Worm (Caenorhabditis elegans): ENCODE data around the gene T23B12.11.
A peak's percentile ranks its signal among the peaks of the same experiment; 100 is the strongest.

Gene T23B12.11

DNA sequence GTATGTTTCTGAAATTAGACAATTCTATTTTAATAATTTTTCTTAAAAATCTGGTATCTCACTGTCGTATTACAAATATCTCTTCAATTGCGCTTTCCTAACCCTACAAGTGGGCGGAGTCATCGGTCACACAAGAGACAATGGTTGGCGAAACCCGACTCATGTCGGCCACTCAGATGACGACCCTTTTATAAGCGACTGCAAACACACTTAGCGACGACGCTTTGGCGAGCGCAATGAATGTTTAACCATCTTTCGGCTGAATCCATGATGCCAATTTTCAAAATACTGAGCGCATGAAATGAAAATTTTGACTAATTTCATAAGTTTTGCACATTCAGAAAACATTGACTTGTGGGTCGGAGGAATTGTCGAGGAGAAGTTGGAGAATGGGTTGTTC is 45.2 kb downstream of the T23B12.11 start (continued):
- TF ChIP-seq ref-2 (tag; optimal IDR thresholded peaks at IDR 0.05), result peak; percentile 98
- TF ChIP-seq ceh-6 (GFP tag; optimal IDR thresholded peaks at IDR 0.05), result peak; percentile 99
- TF ChIP-seq unc-3 (GFP tag; conservative IDR thresholded peaks at IDR 0.05), result peak; percentile 99
- peak; percentile 98 for TF ChIP-seq unc-3 (tag; optimal IDR thresholded peaks at IDR 0.05)
- TF ChIP-seq ceh-45 (GFP tag; IDR thresholded peaks at IDR 0.05), result peak; percentile 99
- peak; percentile 96 for TF ChIP-seq ets-4 (tag; optimal IDR thresholded peaks at IDR 0.05)
- TF ChIP-seq elt-2 (tag; optimal IDR thresholded peaks at IDR 0.05), result peak; percentile 99
- peak; percentile 98 for TF ChIP-seq tbx-2 (tag; optimal IDR thresholded peaks at IDR 0.05)
- TF ChIP-seq K02D7.2 (tag; optimal IDR thresholded peaks at IDR 0.05), result peak; percentile 99
- peak; percentile 99 for TF ChIP-seq ceh-9 (tag; optimal IDR thresholded peaks at IDR 0.05)
- peak; percentile 98 for TF ChIP-seq fkh-6 (tag; optimal IDR thresholded peaks at IDR 0.05)
- TF ChIP-seq rnt-1 (tag; optimal IDR thresholded peaks at IDR 0.05), result peak; percentile 97
- TF ChIP-seq ceh-14 (tag; optimal IDR thresholded peaks at IDR 0.05), result peak; percentile 99
- TF ChIP-seq sox-2 (GFP tag; IDR thresholded peaks at IDR 0.05), result peak; percentile 98
- peak; percentile 99 for TF ChIP-seq hlh-6 (tag; optimal IDR thresholded peaks at IDR 0.05)
- TF ChIP-seq syd-9 (tag; optimal IDR thresholded peaks at IDR 0.05), result peak; percentile 99
- TF ChIP-seq elt-4 (tag; optimal IDR thresholded peaks at IDR 0.05), result peak; percentile 96
- no peak for TF ChIP-seq pha-4 (tag; optimal IDR thresholded peaks at IDR 0.05)
- peak; percentile 93 for TF ChIP-seq sdc-2 (tag; optimal IDR thresholded peaks at IDR 0.05)
- peak; percentile 99 for TF ChIP-seq T23F11.4 (GFP tag; optimal IDR thresholded peaks at IDR 0.05)
- peak; percentile 18 for TF ChIP-seq pax-1 (tag; optimal IDR thresholded peaks at IDR 0.05)
- TF ChIP-seq nhr-232 (tag; optimal IDR thresholded peaks at IDR 0.05), result peak; percentile 97
- TF ChIP-seq ztf-16 (tag; optimal IDR thresholded peaks at IDR 0.05), result peak; percentile 99
- TF ChIP-seq unc-42 (tag; optimal IDR thresholded peaks at IDR 0.05), result peak; percentile 89
- no peak for TF ChIP-seq ama-1 (optimal IDR thresholded peaks at IDR 0.05)
- TF ChIP-seq pros-1 (tag; optimal IDR thresholded peaks at IDR 0.05), result peak; percentile 71
- TF ChIP-seq ttx-3 (tag; optimal IDR thresholded peaks at IDR 0.05), result peak; percentile 98
- peak; percentile 98 for TF ChIP-seq fax-1 (tag; optimal IDR thresholded peaks at IDR 0.05)
- peak; percentile 77 for TF ChIP-seq hlh-30 (tag; optimal IDR thresholded peaks at IDR 0.05; ENCODE audit: insufficient read depth)
- TF ChIP-seq lin-11 (tag; optimal IDR thresholded peaks at IDR 0.05), result peak; percentile 96
- TF ChIP-seq tbx-7 (tag; optimal IDR thresholded peaks at IDR 0.05), result peak; percentile 73
- TF ChIP-seq sox-4 (tag; optimal IDR thresholded peaks at IDR 0.05), result peak; percentile 100
- peak; percentile 99 for TF ChIP-seq ceh-19 (GFP tag; optimal IDR thresholded peaks at IDR 0.05)
- peak; percentile 99 for TF ChIP-seq hlh-13 (GFP tag; optimal IDR thresholded peaks at IDR 0.05)
- TF ChIP-seq ceh-30 (tag; optimal IDR thresholded peaks at IDR 0.05), result peak; percentile 98
- TF ChIP-seq ceh-2 (tag; optimal IDR thresholded peaks at IDR 0.05), result peak; percentile 99
- TF ChIP-seq ceh-24 (tag; optimal IDR thresholded peaks at IDR 0.05), result peak; percentile 100
- peak; percentile 99 for TF ChIP-seq dmd-4 (tag; optimal IDR thresholded peaks at IDR 0.05; ENCODE audit: borderline replicate concordance)
- TF ChIP-seq nhr-11 (tag; optimal IDR thresholded peaks at IDR 0.05), result peak; percentile 28
- TF ChIP-seq pat-9 (tag; optimal IDR thresholded peaks at IDR 0.05), result peak; percentile 99
- TF ChIP-seq unc-86 (tag; optimal IDR thresholded peaks at IDR 0.05), result peak; percentile 99
- TF ChIP-seq nfya-1 (tag; optimal IDR thresholded peaks at IDR 0.05), result peak; percentile 89
- TF ChIP-seq fkh-10 (GFP tag; optimal IDR thresholded peaks at IDR 0.05), result peak; percentile 95
- TF ChIP-seq hlh-8 (tag; optimal IDR thresholded peaks at IDR 0.05), result peak; percentile 97
- peak; percentile 100 for TF ChIP-seq gmeb-2 (tag; optimal IDR thresholded peaks at IDR 0.05)
- TF ChIP-seq odd-2 (tag; optimal IDR thresholded peaks at IDR 0.05), result peak; percentile 83
- TF ChIP-seq ceh-31 (tag; optimal IDR thresholded peaks at IDR 0.05), result peak; percentile 97
